Fruit fly (Drosophila melanogaster): Measurements from ENCODE around the gene Blos3.

Blos3 gene

dm6 chr3L:18870027-18870426 lies at the start of gene Blos3 (continued):
- TF ChIP-seq CG7556 (GFP tag; optimal IDR thresholded peaks at IDR 0.05) = peak; percentile 37
- TF ChIP-seq Mes4 (GFP tag; optimal IDR thresholded peaks at IDR 0.05) = no peak
- no peak for TF ChIP-seq CG2678 (tag; optimal IDR thresholded peaks at IDR 0.05)
- no peak for TF ChIP-seq CG2875 (GFP tag; optimal IDR thresholded peaks at IDR 0.05)
- no peak for TF ChIP-seq CG10321 (GFP tag; IDR thresholded peaks at IDR 0.05)
- no peak for TF ChIP-seq wdn (GFP tag; IDR thresholded peaks at IDR 0.05)
- TF ChIP-seq wor (GFP tag; IDR thresholded peaks at IDR 0.05) = no peak
- TF ChIP-seq Opbp (GFP tag; IDR thresholded peaks at IDR 0.05; ENCODE audit: partially characterized antibody) = no peak
- TF ChIP-seq corto (GFP tag; optimal IDR thresholded peaks at IDR 0.05) = no peak
- TF ChIP-seq CG8290 (GFP tag; optimal IDR thresholded peaks at IDR 0.05) = no peak
- no peak for TF ChIP-seq CG8290 (tag; optimal IDR thresholded peaks at IDR 0.05)
- TF ChIP-seq Blimp-1 (GFP tag; optimal IDR thresholded peaks at IDR 0.05) = no peak
- TF ChIP-seq CG1792 (GFP tag; optimal IDR thresholded peaks at IDR 0.05) = peak; percentile 39
- TF ChIP-seq kni (GFP tag; optimal IDR thresholded peaks at IDR 0.05) = no peak
- TF ChIP-seq sisA (GFP tag; IDR thresholded peaks at IDR 0.05) = peak; percentile 14; the same call in 1 of the 2 replicates
- no peak for TF ChIP-seq gt (GFP tag; IDR thresholded peaks at IDR 0.05)
- no peak for TF ChIP-seq bigmax (GFP tag; optimal IDR thresholded peaks at IDR 0.05)
- peak in 1 of 2 experiments; percentile 40 for TF ChIP-seq bsh (GFP tag; optimal IDR thresholded peaks at IDR 0.05)
- no peak for TF ChIP-seq CG11560 (tag; IDR thresholded peaks at IDR 0.05)
- no peak for TF ChIP-seq Mrtf (GFP tag; IDR thresholded peaks at IDR 0.05)
- peak; percentile 2 for TF ChIP-seq CG3065 (GFP tag; optimal IDR thresholded peaks at IDR 0.05)
- TF ChIP-seq usp (GFP tag; optimal IDR thresholded peaks at IDR 0.05) = no peak
- TF ChIP-seq Hand (GFP tag; optimal IDR thresholded peaks at IDR 0.05) = no peak
- TF ChIP-seq NC2α (GFP tag; optimal IDR thresholded peaks at IDR 0.05) = peak; percentile 6

dm6 chr3L:18820638-18821382 lies 49.2 kb upstream of the Blos3 start, which contains the start of the genes CG14073 and HipHop:
TSS of gene CG14073 (minus strand) at chr3L:18820675.
TSS of gene HipHop (plus strand) at chr3L:18821171.
- no peak for TF ChIP-seq Hr3 (GFP tag; optimal IDR thresholded peaks at IDR 0.05)
- peak; percentile 7 for TF ChIP-seq CG2116 (GFP tag; optimal IDR thresholded peaks at IDR 0.05)
- TF ChIP-seq CG8944 (GFP tag; optimal IDR thresholded peaks at IDR 0.05) = no peak
- TF ChIP-seq crp (GFP tag; optimal IDR thresholded peaks at IDR 0.05) = peak in 1 of 2 experiments; percentile 86
- TF ChIP-seq CG14710 (tag; optimal IDR thresholded peaks at IDR 0.05) = peak; percentile 30
- TF ChIP-seq CG11504 (tag; optimal IDR thresholded peaks at IDR 0.05) = peak; percentile 95
- TF ChIP-seq CG8765 (GFP tag; IDR thresholded peaks at IDR 0.05) = no peak
- TF ChIP-seq fd3F (GFP tag; optimal IDR thresholded peaks at IDR 0.05) = no peak
- no peak for TF ChIP-seq CG31365 (tag; optimal IDR thresholded peaks at IDR 0.05)
- peak; percentile 22 for TF ChIP-seq BEAF-32 (GFP tag; optimal IDR thresholded peaks at IDR 0.05)
- peak; percentile 4 for TF ChIP-seq phol (tag; optimal IDR thresholded peaks at IDR 0.05)
- no peak for TF ChIP-seq gem (tag; optimal IDR thresholded peaks at IDR 0.05)
- no peak for TF ChIP-seq kni (GFP tag; optimal IDR thresholded peaks at IDR 0.05)
- peak; percentile 8 for TF ChIP-seq CG10267 (tag; optimal IDR thresholded peaks at IDR 0.05)
- TF ChIP-seq Bgb (GFP tag; IDR thresholded peaks at IDR 0.05; ENCODE audit: partially characterized antibody) = 0 out of 2 replicates have a peak, but pooled peaks have one; percentile 11
- TF ChIP-seq Myb (GFP tag; optimal IDR thresholded peaks at IDR 0.05) = peak; percentile 70
- TF ChIP-seq CG1603 (tag; optimal IDR thresholded peaks at IDR 0.05) = peak; percentile 3
- TF ChIP-seq btn (GFP tag; optimal IDR thresholded peaks at IDR 0.05) = no peak
- TF ChIP-seq Sry-β (GFP tag; optimal IDR thresholded peaks at IDR 0.05) = no peak
- TF ChIP-seq MESR4 (GFP tag; optimal IDR thresholded peaks at IDR 0.05) = peak; percentile 16
- TF ChIP-seq CrebB (tag; optimal IDR thresholded peaks at IDR 0.05) = no peak
- no peak for TF ChIP-seq maf-S (GFP tag; optimal IDR thresholded peaks at IDR 0.05)
- no peak for TF ChIP-seq CG10209 (GFP tag; optimal IDR thresholded peaks at IDR 0.05)
- TF ChIP-seq Trl (optimal IDR thresholded peaks at IDR 0.05) = no peak
- no peak for TF ChIP-seq Trl (GFP tag; optimal IDR thresholded peaks at IDR 0.05)
- TF ChIP-seq Hand (GFP tag; optimal IDR thresholded peaks at IDR 0.05) = no peak
- no peak for TF ChIP-seq dimm (GFP tag; IDR thresholded peaks at IDR 0.05)
- TF ChIP-seq NK7.1 (GFP tag; optimal IDR thresholded peaks at IDR 0.05) = no peak
